Fruit fly (Drosophila melanogaster) whole organism, embryonic: Measurements from ENCODE around the gene CG13949.
A peak's percentile ranks its signal among the peaks of the same experiment; 100 is the strongest.

ENCODE experiments used
- B-H2 ChIP-seq: fragments of 200-800 bp; sonication (Bioruptor generic); optimal IDR thresholded peaks from 2 replicates; lab custom pipeline; 2018; ENCODE audit warnings: missing biosample characterization, mild to moderate bottlenecking, missing genetic modification characterization
- CG10543 ChIP-seq: fragments of 200-800 bp; sonication (Bioruptor generic); optimal IDR thresholded peaks from 3 replicates; lab custom pipeline; 2017; ENCODE audit warnings: missing biosample characterization, mild to moderate bottlenecking, missing genetic modification characterization, moderate library complexity
- CG11093 ChIP-seq: fragments of 200-800 bp; sonication (Bioruptor generic); IDR thresholded peaks from 3 replicates; pipeline ENCODE4 v1.3.6; 2022; ENCODE audit warnings: missing biosample characterization, missing genetic modification characterization
- CG11696 ChIP-seq: fragments of 200-800 bp; sonication (Bioruptor generic); IDR thresholded peaks from 2 replicates; pipeline ENCODE4 v1.3.6; 2022; ENCODE audit warnings: missing biosample characterization, missing genetic modification characterization
- CG12236 ChIP-seq: fragments of 200-800 bp; sonication (Bioruptor generic); optimal IDR thresholded peaks from 2 replicates; lab custom pipeline; 2016; ENCODE audit warnings: missing biosample characterization, missing genetic modification characterization
- CG12942 ChIP-seq: fragments of 200-800 bp; sonication (Bioruptor generic); optimal IDR thresholded peaks from 3 replicates; lab custom pipeline; 2016; ENCODE audit warnings: missing biosample characterization, missing genetic modification characterization
- CG13123 ChIP-seq: fragments of 200-800 bp; sonication (Bioruptor generic); optimal IDR thresholded peaks from 2 replicates; lab custom pipeline; 2016; ENCODE audit warnings: missing biosample characterization, missing genetic modification characterization
- CG14441 ChIP-seq: fragments of 200-800 bp; sonication (Bioruptor generic); IDR thresholded peaks from 2 replicates; pipeline ENCODE4 v1.3.6; 2022; ENCODE audit warnings: missing biosample characterization, missing genetic modification characterization
- CG16863 ChIP-seq: fragments of 200-800 bp; sonication (Bioruptor generic); optimal IDR thresholded peaks from 3 replicates; lab custom pipeline; 2016; ENCODE audit warnings: missing biosample characterization, missing genetic modification characterization
- CG17328 ChIP-seq: fragments of 200-800 bp; sonication (Bioruptor generic); IDR thresholded peaks from 2 replicates; pipeline ENCODE4 v1.3.6; 2022; ENCODE audit warnings: missing biosample characterization, missing genetic modification characterization
- CG1792 ChIP-seq: fragments of 200-800 bp; sonication (Bioruptor generic); optimal IDR thresholded peaks from 2 replicates; lab custom pipeline; 2016; ENCODE audit warnings: missing biosample characterization, missing genetic modification characterization
- CG18262 ChIP-seq: fragments of 200-800 bp; optimal IDR thresholded peaks from 3 replicates; lab custom pipeline; 2019; ENCODE audit warnings: missing biosample characterization, mild to moderate bottlenecking, missing genetic modification characterization, moderate library complexity
- CG18599 ChIP-seq: fragments of 200-800 bp; sonication (Bioruptor generic); optimal IDR thresholded peaks from 3 replicates; lab custom pipeline; 2017; ENCODE audit warnings: missing biosample characterization, missing genetic modification characterization, mild to moderate bottlenecking, moderate library complexity, missing genetic modification reagents
- CG30431 ChIP-seq: fragments of 200-800 bp; sonication (Bioruptor generic); optimal IDR thresholded peaks from 2 replicates; lab custom pipeline; 2017; ENCODE audit warnings: missing biosample characterization, missing genetic modification characterization
- CG31388 ChIP-seq: fragments of 200-800 bp; sonication (Bioruptor generic); optimal IDR thresholded peaks from 2 replicates; lab custom pipeline; 2016; ENCODE audit warnings: missing biosample characterization, missing genetic modification characterization
- CG32772 ChIP-seq: fragments of 200-800 bp; sonication (Bioruptor generic); IDR thresholded peaks from 2 replicates; pipeline ENCODE4 v1.3.6; 2022; ENCODE audit warnings: missing biosample characterization, missing genetic modification characterization
- CG42726 ChIP-seq: fragments of 200-800 bp; sonication (Bioruptor generic); IDR thresholded peaks from 2 replicates; pipeline ENCODE4 v1.3.6; 2022; ENCODE audit warnings: missing biosample characterization, missing genetic modification characterization; ENCODE audit not compliant: partially characterized antibody
- CG4617 ChIP-seq: fragments of 200-800 bp; sonication (Bioruptor generic); optimal IDR thresholded peaks from 3 replicates; lab custom pipeline; 2016; ENCODE audit warnings: missing biosample characterization, missing genetic modification characterization, borderline replicate concordance
- CG4730 ChIP-seq: fragments of 200-800 bp; sonication (Bioruptor generic); IDR thresholded peaks from 2 replicates; pipeline ENCODE4 v1.3.6; 2022; ENCODE audit warnings: missing biosample characterization, missing genetic modification characterization
- CG6175 ChIP-seq: fragments of 200-800 bp; sonication (Bioruptor generic); IDR thresholded peaks from 3 replicates; pipeline ENCODE4 v1.3.6; 2022; ENCODE audit warnings: missing biosample characterization, missing genetic modification characterization
- CG7556 ChIP-seq: fragments of 200-800 bp; sonication (Bioruptor generic); optimal IDR thresholded peaks from 2 replicates; lab custom pipeline; 2017; ENCODE audit warnings: missing biosample characterization, mild to moderate bottlenecking, missing genetic modification characterization
- CG9727 ChIP-seq: fragments of 200-800 bp; sonication (Bioruptor generic); optimal IDR thresholded peaks from 3 replicates; lab custom pipeline; 2017; ENCODE audit warnings: missing biosample characterization, mild to moderate bottlenecking, missing genetic modification characterization
- Drgx ChIP-seq: fragments of 200-800 bp; sonication (Bioruptor generic); IDR thresholded peaks from 2 replicates; pipeline ENCODE4 v1.3.6; 2022; ENCODE audit warnings: missing biosample characterization, missing genetic modification characterization
- Ets65A ChIP-seq: fragments of 200-800 bp; sonication (Bioruptor generic); peaks from one replicate; lab custom pipeline; 2016; ENCODE audit warnings: missing biosample characterization, missing genetic modification characterization
- HmgD ChIP-seq: fragments of 200-800 bp; sonication (Bioruptor generic); optimal IDR thresholded peaks from 3 replicates; lab custom pipeline; 2016; ENCODE audit warnings: missing biosample characterization, missing genetic modification characterization
- Hsf ChIP-seq: fragments of 200-800 bp; sonication (Bioruptor generic); optimal IDR thresholded peaks from 3 replicates; lab custom pipeline; 2016; ENCODE audit warnings: missing biosample characterization, missing genetic modification characterization
- MTF-1 ChIP-seq: fragments of 200-800 bp; sonication (Bioruptor generic); optimal IDR thresholded peaks from 2 replicates; lab custom pipeline; 2018; ENCODE audit warnings: missing biosample characterization, mild to moderate bottlenecking, missing genetic modification characterization, borderline replicate concordance
- Max ChIP-seq: fragments of 200-800 bp; sonication (Bioruptor generic); optimal IDR thresholded peaks from 2 replicates; lab custom pipeline; 2016; ENCODE audit warnings: missing biosample characterization, mild to moderate bottlenecking, missing genetic modification characterization
- Nf-YC ChIP-seq: fragments of 200-800 bp; optimal IDR thresholded peaks from 3 replicates; lab custom pipeline; 2019; ENCODE audit warnings: missing biosample characterization, mild to moderate bottlenecking, missing genetic modification characterization, moderate library complexity
- Optix ChIP-seq: fragments of 200-800 bp; sonication (Bioruptor generic); IDR thresholded peaks from 3 replicates; pipeline ENCODE4 v1.3.6; 2022; ENCODE audit warnings: missing biosample characterization, missing genetic modification characterization
- Xbp1 ChIP-seq: fragments of 200-800 bp; sonication (Bioruptor generic); optimal IDR thresholded peaks from 3 replicates; lab custom pipeline; 2016; ENCODE audit warnings: missing biosample characterization, mild to moderate bottlenecking, missing genetic modification characterization
- ci ChIP-seq: fragments of 200-800 bp; sonication (Bioruptor generic); IDR thresholded peaks from 3 replicates; pipeline ENCODE4 v1.3.6; 2022; ENCODE audit warnings: missing biosample characterization, missing genetic modification characterization
- crc ChIP-seq: fragments of 200-800 bp; sonication (Bioruptor generic); optimal IDR thresholded peaks from 2 replicates; lab custom pipeline; 2016; ENCODE audit warnings: missing biosample characterization, missing genetic modification characterization
- da ChIP-seq: fragments of 200-800 bp; sonication (Bioruptor generic); optimal IDR thresholded peaks from 2 replicates; lab custom pipeline; 2016; ENCODE audit warnings: missing biosample characterization, missing genetic modification characterization
- emc ChIP-seq: fragments of 200-800 bp; sonication (Bioruptor generic); optimal IDR thresholded peaks from 2 replicates; lab custom pipeline; 2016; ENCODE audit warnings: missing biosample characterization, missing genetic modification characterization
- ftz-f1 ChIP-seq: fragments of 200-800 bp; sonication (Bioruptor generic); optimal IDR thresholded peaks from 2 replicates; lab custom pipeline; 2016; ENCODE audit warnings: missing biosample characterization, missing genetic modification characterization
- gro ChIP-seq: fragments of 200-800 bp; sonication (Bioruptor generic); optimal IDR thresholded peaks from 2 replicates; lab custom pipeline; 2016; ENCODE audit warnings: missing biosample characterization, missing genetic modification characterization
- hb ChIP-seq: fragments of 200-800 bp; sonication (Bioruptor generic); IDR thresholded peaks from 3 replicates; pipeline ENCODE4 v1.3.6; 2022; ENCODE audit warnings: missing biosample characterization, missing genetic modification characterization; ENCODE audit not compliant: partially characterized antibody
- hbn ChIP-seq: fragments of 200-800 bp; sonication (Bioruptor generic); IDR thresholded peaks from 2 replicates; pipeline ENCODE4 v1.3.6; 2022; ENCODE audit warnings: missing biosample characterization, missing genetic modification characterization; ENCODE audit not compliant: partially characterized antibody
- ken ChIP-seq: fragments of 200-800 bp; sonication (Bioruptor generic); IDR thresholded peaks from 3 replicates; pipeline ENCODE4 v1.3.6; 2022; ENCODE audit warnings: missing biosample characterization, missing genetic modification characterization
- nau ChIP-seq: fragments of 200-800 bp; sonication (Bioruptor generic); optimal IDR thresholded peaks from 3 replicates; lab custom pipeline; 2017; ENCODE audit warnings: missing biosample characterization, mild to moderate bottlenecking, missing genetic modification characterization, missing genetic modification reagents
- nerfin-1 ChIP-seq: fragments of 200-800 bp; sonication (Bioruptor generic); optimal IDR thresholded peaks from 3 replicates; lab custom pipeline; 2019; ENCODE audit warnings: missing biosample characterization, mild to moderate bottlenecking, missing genetic modification characterization, moderate library complexity
- nerfin-2 ChIP-seq: fragments of 200-800 bp; sonication (Bioruptor generic); IDR thresholded peaks from 2 replicates; pipeline ENCODE4 v1.3.6; 2022; ENCODE audit warnings: missing biosample characterization, missing genetic modification characterization; ENCODE audit not compliant: partially characterized antibody
- psq ChIP-seq: fragments of 200-800 bp; sonication (Bioruptor generic); optimal IDR thresholded peaks from 2 replicates; lab custom pipeline; 2017; ENCODE audit warnings: missing biosample characterization, missing genetic modification characterization
- pzg ChIP-seq: fragments of 200-800 bp; sonication (Bioruptor generic); optimal IDR thresholded peaks from 3 replicates; lab custom pipeline; 2018; ENCODE audit warnings: missing biosample characterization, mild to moderate bottlenecking, missing genetic modification characterization, moderate library complexity
- shn ChIP-seq: fragments of 200-800 bp; sonication (Bioruptor generic); optimal IDR thresholded peaks from 3 replicates; lab custom pipeline; 2016; ENCODE audit warnings: missing biosample characterization, missing genetic modification characterization
- tio ChIP-seq: fragments of 200-800 bp; sonication (Bioruptor generic); optimal IDR thresholded peaks from 2 replicates; lab custom pipeline; 2017; ENCODE audit warnings: missing biosample characterization, missing genetic modification characterization, inconsistent platforms
- tll ChIP-seq, 2 experiments: fragments of 200-800 bp in 1 of 2; fragments of >200 bp in 1 of 2; sonication (Bioruptor generic) in 1 of 2; optimal IDR thresholded peaks; 2 replicates each; lab custom pipeline; 2017 to 2019; ENCODE audit warnings: missing biosample characterization in 2 of 2, missing genetic modification characterization in 2 of 2, mild to moderate bottlenecking in 1 of 2, moderate library complexity in 1 of 2
- ttk ChIP-seq: fragments of 200-800 bp; sonication (Bioruptor generic); IDR thresholded peaks from 2 replicates; pipeline ENCODE4 v2.1.2; 2022; ENCODE audit warnings: missing biosample characterization, missing genetic modification characterization
- wdn ChIP-seq: fragments of 200-800 bp; sonication (Bioruptor generic); IDR thresholded peaks from 2 replicates; pipeline ENCODE4 v1.3.6; 2022; ENCODE audit warnings: missing biosample characterization, missing genetic modification characterization

Gene CG13949

DNA sequence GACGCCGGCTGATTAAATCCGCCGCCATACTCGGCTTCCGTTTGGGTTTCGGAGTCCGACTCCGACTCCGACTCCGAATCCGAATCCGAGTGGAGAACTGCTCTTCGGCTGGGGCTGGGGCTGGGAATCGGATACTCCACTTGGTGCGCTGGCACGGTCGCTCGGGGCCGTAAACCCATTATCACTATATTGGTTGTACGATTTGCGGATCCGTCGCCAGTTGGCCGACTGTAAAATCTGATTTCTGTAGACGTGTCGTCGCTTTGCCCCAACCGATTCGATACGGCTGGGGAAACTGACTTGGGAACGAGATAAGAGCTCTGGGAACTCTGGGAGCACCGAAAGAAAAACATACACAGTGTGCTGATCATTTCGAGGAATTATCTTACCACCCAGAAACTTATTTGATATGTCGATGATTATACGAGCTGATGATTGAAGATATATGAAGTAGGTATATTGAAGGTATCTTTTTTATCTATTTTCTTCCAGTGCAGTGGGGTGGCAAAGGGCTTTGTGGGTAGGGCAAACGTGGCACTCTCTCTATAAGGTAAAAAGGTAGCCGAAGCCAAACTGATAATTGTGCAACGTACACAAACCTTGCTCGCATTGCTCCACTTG, 2.9 kb downstream of the CG13949 start (continued):
- peak; percentile 16 for TF ChIP-seq nerfin-1 (tag; lab: Kevin White, UChicago)
- TF ChIP-seq Max (GFP tag; lab: Kevin White, UChicago) = no peak
- TF ChIP-seq tio (GFP tag; lab: Kevin White, UChicago) = no peak
- TF ChIP-seq pzg (GFP tag; lab: Kevin White, UChicago) = no peak
- peak; percentile 53; the same call in 1 of the 2 replicates for TF ChIP-seq CG4730 (GFP tag; lab: Robert Waterston, UW)
- TF ChIP-seq CG18262 = peak; percentile 46
- no peak for TF ChIP-seq CG42726 (GFP tag; lab: Robert Waterston, UW)
- TF ChIP-seq CG13123 (GFP tag; lab: Kevin White, UChicago) = no peak
- peak; percentile 57 for TF ChIP-seq CG7556 (GFP tag; lab: Kevin White, UChicago)
- peak; percentile 53; the same call in 1 of the 3 replicates for TF ChIP-seq ken
- TF ChIP-seq shn (GFP tag; lab: Kevin White, UChicago) = peak; percentile 46
- no peak for TF ChIP-seq psq
- no peak for TF ChIP-seq B-H2 (GFP tag; lab: Kevin White, UChicago)
- TF ChIP-seq HmgD (GFP tag; lab: Kevin White, UChicago) = no peak
- TF ChIP-seq CG11093 (GFP tag; lab: Robert Waterston, UW) = peak; percentile 50; the same call in 2 of the 3 replicates
- peak; percentile 53 for TF ChIP-seq Hsf (GFP tag; lab: Kevin White, UChicago)
- peak; percentile 29 for TF ChIP-seq CG9727 (GFP tag; lab: Kevin White, UChicago)
- no peak for TF ChIP-seq CG31388 (GFP tag; lab: Kevin White, UChicago)
- TF ChIP-seq Ets65A = peak; percentile 46
- no peak for TF ChIP-seq nerfin-2
- TF ChIP-seq CG10543 (GFP tag; lab: Kevin White, UChicago) = no peak
- TF ChIP-seq MTF-1 (GFP tag; lab: Kevin White, UChicago) = no peak
- no peak for TF ChIP-seq CG11696 (GFP tag; lab: Robert Waterston, UW)
- no peak for TF ChIP-seq CG12942 (GFP tag; lab: Kevin White, UChicago)
- TF ChIP-seq ttk (GFP tag; lab: Robert Waterston, UW) = peak; percentile 59
- TF ChIP-seq CG4617 (GFP tag; lab: Kevin White, UChicago) = no peak
- TF ChIP-seq ftz-f1 (GFP tag; lab: Kevin White, UChicago) = no peak
- no peak for TF ChIP-seq tll (GFP tag; optimal IDR thresholded peaks at IDR 0.05; lab: Kevin White, UChicago)
- TF ChIP-seq wdn (GFP tag; lab: Robert Waterston, UW) = no peak
- no peak for TF ChIP-seq CG12236 (GFP tag; lab: Kevin White, UChicago)
- TF ChIP-seq CG18599 (GFP tag; lab: Kevin White, UChicago) = peak; percentile 42
- no peak for TF ChIP-seq Drgx (GFP tag; lab: Robert Waterston, UW)
- peak; percentile 53; the same call in 2 of the 3 replicates for TF ChIP-seq Optix (GFP tag; lab: Robert Waterston, UW)
- TF ChIP-seq da (GFP tag; lab: Kevin White, UChicago) = no peak
- peak; percentile 70 for TF ChIP-seq CG17328 (GFP tag; lab: Robert Waterston, UW)
- TF ChIP-seq Nf-YC = no peak
- no peak for TF ChIP-seq CG1792
- peak; percentile 93 for TF ChIP-seq ci
- peak; percentile 51; the same call in 1 of the 2 replicates for TF ChIP-seq CG32772 (GFP tag; lab: Robert Waterston, UW)
- no peak for TF ChIP-seq nau (GFP tag; lab: Kevin White, UChicago)
- TF ChIP-seq Xbp1 = peak; percentile 72
- no peak for TF ChIP-seq CG30431 (GFP tag; lab: Kevin White, UChicago)
- TF ChIP-seq hbn (GFP tag; lab: Robert Waterston, UW) = no peak
- TF ChIP-seq CG14441 (GFP tag; lab: Robert Waterston, UW) = peak; percentile 67
- TF ChIP-seq emc (GFP tag; lab: Kevin White, UChicago) = no peak
- TF ChIP-seq CG16863 (GFP tag; lab: Kevin White, UChicago) = peak; percentile 43
- TF ChIP-seq CG6175 = no peak
- no peak for TF ChIP-seq gro (GFP tag; lab: Kevin White, UChicago)
- peak; percentile 38 for TF ChIP-seq crc (GFP tag; lab: Kevin White, UChicago)
- TF ChIP-seq hb = no peak
